Fruit fly (Drosophila melanogaster) whole organism: Measurements from ENCODE around the gene CG33514.

Experiments used
- Dll ChIP-seq: fragments of >200 bp; optimal IDR thresholded peaks from 2 replicates; lab custom pipeline; 2017
- EcR ChIP-seq, 2 experiments: fragments of >200 bp; optimal IDR thresholded peaks; 2 replicates each; lab custom pipeline; 2017; ENCODE audit warnings: missing biosample characterization in 2 of 2, missing genetic modification characterization in 2 of 2, missing genetic modification reagents in 2 of 2
- psq ChIP-seq: fragments of >200 bp; optimal IDR thresholded peaks from 2 replicates; lab custom pipeline; 2017
- usp ChIP-seq: fragments of >200 bp; optimal IDR thresholded peaks from 2 replicates; lab custom pipeline; 2017; ENCODE audit warnings: missing biosample characterization, missing genetic modification characterization, mixed read lengths

CG33514 gene

DNA sequence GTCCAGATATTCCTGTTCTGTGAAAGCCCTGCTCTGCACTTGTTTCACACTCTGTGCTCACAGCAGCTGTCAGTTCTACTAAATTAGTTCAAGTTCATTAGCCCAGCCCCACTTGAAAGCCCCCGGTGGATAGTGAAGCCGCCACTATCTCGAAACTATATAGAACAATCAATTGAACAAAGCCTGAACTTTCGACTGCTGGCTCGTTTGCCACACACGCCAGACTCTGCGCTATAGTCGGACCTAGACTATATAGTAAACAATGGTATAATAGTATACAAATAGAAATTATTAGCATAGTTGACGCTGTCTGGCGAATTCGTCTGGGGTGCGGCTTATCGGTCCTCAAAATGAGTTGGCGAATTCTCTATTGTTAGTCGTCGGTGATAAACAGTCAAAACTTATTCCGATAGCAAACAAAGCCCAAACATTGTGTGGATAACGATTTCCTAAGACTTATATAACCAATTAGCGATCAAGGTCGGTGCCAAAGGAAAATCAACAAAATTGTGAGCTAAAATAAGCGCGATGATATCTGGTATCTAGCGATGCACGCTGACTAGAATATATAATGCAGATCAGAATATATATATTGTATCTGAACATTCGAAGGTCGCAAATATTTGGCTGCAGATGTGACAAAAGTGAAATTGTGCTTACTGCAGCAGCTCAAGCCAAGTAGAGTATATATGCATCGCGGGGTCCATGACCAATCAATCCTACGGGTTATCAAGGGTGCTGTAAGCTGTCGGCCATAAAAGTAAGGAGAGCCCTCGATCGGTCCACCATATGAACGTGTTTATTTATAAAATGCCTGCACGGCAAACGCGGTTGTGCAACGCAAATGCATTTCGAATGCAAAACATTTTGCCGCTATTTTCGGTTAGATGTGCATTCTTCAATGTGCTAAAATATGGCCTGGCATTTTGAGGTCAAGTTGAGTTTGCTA lies 50.4 kb downstream of the CG33514 start:
- TF ChIP-seq Dll (lab: Kevin White, UChicago) = no peak
- peak in 1 of 2 experiments; percentile 36 for TF ChIP-seq EcR (GFP tag; optimal IDR thresholded peaks at IDR 0.05; lab: Kevin White, UChicago)
- TF ChIP-seq usp (GFP tag; lab: Kevin White, UChicago) = no peak
- no peak for TF ChIP-seq psq (lab: Kevin White, UChicago)
